Worm (Caenorhabditis elegans): ENCODE results near the gene srg-46.

- TF ChIP-seq lin-14 (GFP tag; optimal IDR thresholded peaks at IDR 0.05) (no peak), snpc-4 (tag; optimal IDR thresholded peaks at IDR 0.05) (no peak), pqm-1 (tag; optimal IDR thresholded peaks at IDR 0.05) (no peak), unc-62 (GFP tag; optimal IDR thresholded peaks at IDR 0.05) (no peak), lin-13 (GFP tag; optimal IDR thresholded peaks at IDR 0.05) (no peak), skn-1 (tag; optimal IDR thresholded peaks at IDR 0.05) (no peak), dsc-1 (tag; optimal IDR thresholded peaks at IDR 0.05) (no peak), egl-27 (tag; optimal IDR thresholded peaks at IDR 0.05) (no peak)
These were observed 13.2 kb upstream of the srg-46 start for ce11 chrV:13350302-13350701.

Data from whole organism, L1 larva.